Worm (Caenorhabditis elegans): ENCODE data around the gene T05C1.5.

Gene T05C1.5

DNA sequence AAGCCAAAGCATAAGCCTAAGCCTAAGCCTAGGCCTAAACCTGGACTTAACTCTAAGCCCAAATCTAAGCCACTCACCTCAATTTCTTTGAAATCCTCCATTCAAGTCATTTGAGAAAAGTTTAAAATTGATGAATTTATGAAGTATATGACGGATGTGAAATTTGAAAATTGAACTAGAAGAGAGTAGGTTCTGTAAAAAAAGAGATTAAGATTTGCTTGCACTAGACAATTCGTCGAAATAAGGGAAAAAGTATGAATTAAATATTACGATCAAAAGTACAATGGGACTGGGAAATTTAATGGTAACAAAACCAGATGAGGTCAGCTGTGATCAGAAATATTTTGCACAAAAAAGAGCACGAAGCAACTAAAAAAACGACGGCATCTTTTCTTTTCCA is 37.6 kb downstream of the T05C1.5 start, which contains the start of gene twk-2 (continued):
- no peak for TF ChIP-seq lim-7 (GFP tag; IDR thresholded peaks at IDR 0.05)
- no peak for TF ChIP-seq zfp-3 (GFP tag; conservative IDR thresholded peaks at IDR 0.05)

DNA sequence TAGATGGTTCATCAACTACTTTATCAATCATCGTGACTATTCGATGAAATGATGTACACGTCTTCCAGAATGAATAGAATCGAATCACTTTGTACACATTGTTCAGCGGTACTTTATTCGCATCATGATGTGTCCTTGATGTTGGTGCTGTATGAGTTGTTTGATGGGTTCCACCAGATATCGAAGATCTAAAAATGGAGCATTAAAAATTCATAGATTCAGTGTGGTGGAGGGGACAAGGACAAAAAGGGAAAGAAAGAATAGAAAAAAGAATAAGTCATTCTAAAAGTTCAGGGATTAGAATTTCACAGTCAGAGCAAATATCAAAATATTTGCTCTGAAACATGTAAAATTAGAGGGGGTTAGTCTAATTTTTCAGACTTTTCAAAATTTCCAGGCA is 45.8 kb downstream of the T05C1.5 start:
- TF ChIP-seq unc-62 (GFP tag; optimal IDR thresholded peaks at IDR 0.05 in 1 of 2) (peak in 1 of 2 experiments; percentile 74), unc-62 (tag; optimal IDR thresholded peaks at IDR 0.05) (no peak), R02D3.7 (tag; optimal IDR thresholded peaks at IDR 0.05) (no peak), aha-1 (tag) (peak; percentile 93), nhr-42 (GFP tag; IDR thresholded peaks at IDR 0.05) (no peak)

DNA sequence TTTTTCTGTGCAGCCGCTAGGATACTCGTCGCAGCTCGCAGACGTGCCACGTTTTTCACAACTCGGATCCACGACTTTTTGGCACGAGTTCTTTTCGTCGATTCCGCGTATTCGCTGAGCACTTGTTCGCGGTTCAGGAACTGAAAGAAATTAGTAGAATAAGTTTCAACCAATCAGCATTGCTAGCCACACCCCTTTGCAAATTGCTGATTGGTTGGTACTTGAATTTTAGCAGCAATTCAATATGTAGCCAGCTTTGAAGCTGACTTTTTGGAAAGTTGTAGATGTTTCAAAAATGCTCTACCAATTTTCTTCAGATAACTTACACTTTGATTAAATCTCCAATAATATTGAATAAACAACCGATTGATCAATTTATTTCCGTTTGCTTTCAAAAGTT is 49.4 kb downstream of the T05C1.5 start:
- no peak for TF ChIP-seq nhr-11 (tag; optimal IDR thresholded peaks at IDR 0.05)
- no peak for TF ChIP-seq ceh-32 (tag; optimal IDR thresholded peaks at IDR 0.05; ENCODE audit: poor library complexity)
- TF ChIP-seq nhr-42 (GFP tag; IDR thresholded peaks at IDR 0.05): no peak
- no peak for TF ChIP-seq Y105C5A.15 (GFP tag; IDR thresholded peaks at IDR 0.05)
- no peak for TF ChIP-seq hlh-30 (tag; optimal IDR thresholded peaks at IDR 0.05; ENCODE audit: insufficient read depth)
- TF ChIP-seq aha-1 (tag): no peak
- no peak for TF ChIP-seq spr-1 (tag; optimal IDR thresholded peaks at IDR 0.05)
- TF ChIP-seq nhr-77 (tag; optimal IDR thresholded peaks at IDR 0.05): no peak

Data from whole organism, L4 larva.